Fruit fly (Drosophila melanogaster) whole organism, prepupa: ENCODE results near the gene beat-IIIc.

Experiments used
- CG16779 ChIP-seq: fragments of 200-800 bp; sonication (Bioruptor generic); optimal IDR thresholded peaks from 3 replicates; lab custom pipeline; 2017; ENCODE audit warnings: missing biosample characterization, mild to moderate bottlenecking, missing genetic modification characterization
- CG6163 ChIP-seq: fragments of 200-800 bp; sonication (Bioruptor generic); IDR thresholded peaks from 3 replicates; pipeline ENCODE4 v1.3.6; 2022; ENCODE audit warnings: missing biosample characterization, missing genetic modification characterization
- CG6276 ChIP-seq: fragments of 200-800 bp; sonication (Bioruptor generic); optimal IDR thresholded peaks from 2 replicates; lab custom pipeline; 2017; ENCODE audit warnings: missing biosample characterization, mild to moderate bottlenecking, missing genetic modification characterization
- Eip93F ChIP-seq: fragments of 200-800 bp; sonication (Bioruptor generic); optimal IDR thresholded peaks from 2 replicates; lab custom pipeline; 2016; ENCODE audit warnings: missing biosample characterization, mild to moderate bottlenecking, missing genetic modification characterization
- Hr38 ChIP-seq: sonication (Bioruptor generic); optimal IDR thresholded peaks from 2 replicates; lab custom pipeline; 2016; ENCODE audit warnings: missing biosample characterization, missing genetic modification characterization
- Hr39 ChIP-seq: fragments of 200-800 bp; sonication (Bioruptor generic); optimal IDR thresholded peaks from 2 replicates; lab custom pipeline; 2016; ENCODE audit warnings: missing biosample characterization, missing genetic modification characterization
- dsx ChIP-seq: fragments of 200-800 bp; optimal IDR thresholded peaks from 3 replicates; lab custom pipeline; 2019; ENCODE audit warnings: missing biosample characterization, mild to moderate bottlenecking, missing genetic modification characterization, moderate library complexity; ENCODE audit not compliant: poor library complexity, severe bottlenecking
- fd59A ChIP-seq: fragments of 200-800 bp; sonication (Bioruptor generic); optimal IDR thresholded peaks from 2 replicates; lab custom pipeline; 2017; ENCODE audit warnings: missing biosample characterization, mild to moderate bottlenecking, missing genetic modification characterization, missing genetic modification reagents

DNA sequence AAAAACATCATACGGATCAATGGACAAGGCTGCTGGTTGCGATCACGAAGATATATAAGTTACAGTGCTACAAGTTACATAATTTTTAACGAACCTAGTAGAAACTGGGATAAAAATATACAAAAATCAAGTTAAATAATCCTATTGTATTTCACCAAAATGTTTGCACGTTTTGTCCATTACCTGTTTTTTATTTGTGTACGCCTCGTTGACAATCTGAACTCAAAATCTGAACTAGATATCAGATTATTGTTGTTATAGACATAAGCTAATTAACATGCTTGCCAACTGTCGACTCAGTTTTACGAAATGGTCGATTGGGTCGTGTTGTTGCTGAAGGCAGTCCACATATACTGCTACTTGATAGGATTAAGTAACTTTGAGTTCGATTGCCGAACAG lies 82.1 kb downstream of the beat-IIIc start, which contains the start of gene Gr36b:
- TF ChIP-seq CG16779 (tag; lab: Kevin White, UChicago) = no peak
- TF ChIP-seq CG6276 (GFP tag; lab: Kevin White, UChicago) = no peak
- no peak for TF ChIP-seq fd59A (GFP tag; lab: Kevin White, UChicago)
- no peak for TF ChIP-seq Hr39 (GFP tag; lab: Kevin White, UChicago)
- TF ChIP-seq Eip93F (GFP tag; lab: Kevin White, UChicago) = no peak
- no peak for TF ChIP-seq Hr38
- no peak for TF ChIP-seq dsx (GFP tag; lab: Kevin White, UChicago)
- no peak for TF ChIP-seq CG6163 (GFP tag; lab: Robert Waterston, UW)
